Worm (Caenorhabditis elegans) whole organism, late embryonic: ENCODE results near the gene rabs-5.

Experiments used
- ceh-34 ChIP-seq: sonication (generic microtip); optimal IDR thresholded peaks from 2 replicates; lab custom pipeline; 2016; ENCODE audit warnings: mild to moderate bottlenecking, missing genetic modification characterization, missing compliant biosample characterization
- fkh-10 ChIP-seq: fragments of 150-350 bp; optimal IDR thresholded peaks from 2 replicates; lab custom pipeline; 2014; ENCODE audit warnings: missing biosample characterization, missing genetic modification reagents, missing genetic modification characterization
- hlh-13 ChIP-seq: fragments of 200-800 bp; sonication (Bioruptor generic); optimal IDR thresholded peaks from 2 replicates; lab custom pipeline; 2018; ENCODE audit warnings: mild to moderate bottlenecking, missing genetic modification characterization, missing compliant biosample characterization
- nhr-11 ChIP-seq: fragments of 150-350 bp; optimal IDR thresholded peaks from 2 replicates; lab custom pipeline; 2014; ENCODE audit warnings: missing biosample characterization, missing genetic modification characterization
- tbx-2 ChIP-seq: sonication (generic microtip); optimal IDR thresholded peaks from 2 replicates; lab custom pipeline; 2016; ENCODE audit warnings: missing genetic modification characterization, missing compliant biosample characterization
- unc-42 ChIP-seq: sonication (generic microtip); optimal IDR thresholded peaks from 2 replicates; lab custom pipeline; 2016; ENCODE audit warnings: missing genotype, missing genetic modification characterization, missing compliant biosample characterization
- unc-55 ChIP-seq: sonication (generic microtip); optimal IDR thresholded peaks from 2 replicates; lab custom pipeline; 2017; ENCODE audit warnings: missing biosample characterization, missing genetic modification reagents, missing genetic modification characterization
- unc-86 ChIP-seq: sonication (generic microtip); optimal IDR thresholded peaks from 2 replicates; lab custom pipeline; 2016; ENCODE audit warnings: missing genetic modification characterization, missing compliant biosample characterization

DNA sequence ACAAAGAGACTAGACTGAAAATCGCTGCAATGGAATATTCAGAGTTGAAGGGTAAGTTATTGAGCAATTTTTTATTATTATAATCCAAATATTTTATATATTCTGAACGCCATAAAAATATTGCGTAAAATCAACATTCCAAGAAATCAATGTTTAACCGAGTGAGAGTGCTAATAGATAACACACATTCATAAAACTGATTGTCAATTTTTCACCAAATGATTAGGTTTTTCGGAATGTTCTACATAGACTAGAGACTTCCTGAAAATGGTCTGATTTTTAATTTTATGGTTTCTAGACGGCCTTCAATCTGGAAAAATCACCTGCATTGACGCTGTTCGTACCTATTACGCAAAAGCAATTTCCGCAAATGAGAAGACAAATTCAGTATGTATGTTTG lies 45.3 kb upstream of the rabs-5 start:
- TF ChIP-seq fkh-10 (GFP tag; lab: Kevin White, UChicago): no peak
- no peak for TF ChIP-seq tbx-2 (tag; lab: Kevin White, UChicago)
- no peak for TF ChIP-seq unc-42
- no peak for TF ChIP-seq hlh-13 (GFP tag; lab: Kevin White, UChicago)
- TF ChIP-seq nhr-11 (tag; lab: Kevin White, UChicago): no peak
- no peak for TF ChIP-seq unc-55
- no peak for TF ChIP-seq unc-86
- TF ChIP-seq ceh-34 (tag; lab: Kevin White, UChicago): no peak
